Worm (Caenorhabditis elegans) whole organism, young adult: Measurements from ENCODE around the gene W09G12.6.
A peak's percentile ranks its signal among the peaks of the same experiment; 100 is the strongest.

Source experiments
- ccch-3 ChIP-seq: fragments of 200-800 bp; sonication (Bioruptor generic); optimal IDR thresholded peaks from 2 replicates; lab custom pipeline; 2018; ENCODE audit warnings: mild to moderate bottlenecking, missing genetic modification characterization, missing compliant biosample characterization
- ceh-58 ChIP-seq: fragments of 200-800 bp; sonication (Bioruptor generic); IDR thresholded peaks from 2 replicates; pipeline ENCODE4 v1.3.6; 2022; ENCODE audit warnings: missing genetic modification characterization, missing compliant biosample characterization
- let-607 ChIP-seq, 2 experiments: fragments of 200-800 bp in 1 of 2; sonication (Bioruptor generic) in 1 of 2; sonication (generic microtip) in 1 of 2; optimal IDR thresholded peaks; 2 replicates each; lab custom pipeline; 2016 to 2018; ENCODE audit warnings: mild to moderate bottlenecking in 2 of 2, missing compliant biosample characterization in 2 of 2, missing genetic modification characterization in 2 of 2, moderate library complexity in 2 of 2, missing genotype in 1 of 2
- madf-3 ChIP-seq: fragments of 200-800 bp; sonication (Bioruptor generic); IDR thresholded peaks from 2 replicates; pipeline ENCODE4 v1.3.6; 2022; ENCODE audit warnings: missing genetic modification reagents, missing genetic modification characterization, missing compliant biosample characterization
- mcd-1 ChIP-seq: fragments of 200-800 bp; sonication (Bioruptor generic); IDR thresholded peaks from 2 replicates; pipeline ENCODE4 v1.3.6; 2022; ENCODE audit warnings: missing genetic modification reagents, missing genetic modification characterization, missing compliant biosample characterization
- unc-130 ChIP-seq: sonication (generic microtip); optimal IDR thresholded peaks from 2 replicates; lab custom pipeline; 2016; ENCODE audit warnings: missing genetic modification reagents, missing genetic modification characterization, missing compliant biosample characterization
- unc-62 ChIP-seq: fragments of 150-350 bp; optimal IDR thresholded peaks from 2 replicates; lab custom pipeline; 2014; ENCODE audit warnings: missing biosample characterization, missing genetic modification reagents, missing genetic modification characterization
- ztf-18 ChIP-seq: sonication (generic microtip); optimal IDR thresholded peaks from 2 replicates; lab custom pipeline; 2016; ENCODE audit warnings: missing genotype, mild to moderate bottlenecking, missing genetic modification characterization, missing compliant biosample characterization
- ztf-22 ChIP-seq: fragments of 200-800 bp; sonication (Bioruptor generic); optimal IDR thresholded peaks from 2 replicates; lab custom pipeline; 2018; ENCODE audit warnings: mild to moderate bottlenecking, missing genetic modification characterization, moderate library complexity, missing compliant biosample characterization
- ztf-25 ChIP-seq: fragments of 200-800 bp; sonication (Bioruptor generic); IDR thresholded peaks from 2 replicates; pipeline ENCODE4 v1.3.6; 2022; ENCODE audit warnings: missing genetic modification reagents, missing genetic modification characterization, missing compliant biosample characterization
- ztf-26 ChIP-seq: sonication (generic microtip); optimal IDR thresholded peaks from 2 replicates; lab custom pipeline; 2017; ENCODE audit warnings: missing genetic modification characterization, missing compliant biosample characterization

- TF ChIP-seq unc-130 (GFP tag; lab: Kevin White, UChicago) (peak; percentile 55), ceh-58 (GFP tag; lab: Robert Waterston, UW) (no peak), ztf-26 (tag; lab: Kevin White, UChicago) (no peak), let-607 (tag; optimal IDR thresholded peaks at IDR 0.05; lab: Kevin White, UChicago) (no peak), ztf-25 (GFP tag; lab: Robert Waterston, UW) (no peak), mcd-1 (GFP tag; lab: Robert Waterston, UW) (peak; percentile 25; the same call in 1 of the 2 replicates), ccch-3 (GFP tag; lab: Kevin White, UChicago) (no peak), unc-62 (no peak), ztf-18 (no peak), madf-3 (GFP tag; lab: Robert Waterston, UW) (no peak), ztf-22 (no peak)
These were observed 45.4 kb downstream of the W09G12.6 start for ce11 chrIV:1277067-1277466.
